Fruit fly (Drosophila melanogaster) whole organism: ENCODE results near the gene POLDIP2.

Experiments used
- CG8478 ChIP-seq: fragments of >200 bp; optimal IDR thresholded peaks from 2 replicates; lab custom pipeline; 2018; ENCODE audit warnings: inconsistent platforms
- Dll ChIP-seq: fragments of >200 bp; optimal IDR thresholded peaks from 2 replicates; lab custom pipeline; 2017
- pan ChIP-seq: fragments of >200 bp; optimal IDR thresholded peaks from 2 replicates; lab custom pipeline; 2017
- psq ChIP-seq: fragments of >200 bp; optimal IDR thresholded peaks from 2 replicates; lab custom pipeline; 2017
- usp ChIP-seq: fragments of >200 bp; optimal IDR thresholded peaks from 2 replicates; lab custom pipeline; 2017; ENCODE audit warnings: missing biosample characterization, missing genetic modification characterization, mixed read lengths

DNA sequence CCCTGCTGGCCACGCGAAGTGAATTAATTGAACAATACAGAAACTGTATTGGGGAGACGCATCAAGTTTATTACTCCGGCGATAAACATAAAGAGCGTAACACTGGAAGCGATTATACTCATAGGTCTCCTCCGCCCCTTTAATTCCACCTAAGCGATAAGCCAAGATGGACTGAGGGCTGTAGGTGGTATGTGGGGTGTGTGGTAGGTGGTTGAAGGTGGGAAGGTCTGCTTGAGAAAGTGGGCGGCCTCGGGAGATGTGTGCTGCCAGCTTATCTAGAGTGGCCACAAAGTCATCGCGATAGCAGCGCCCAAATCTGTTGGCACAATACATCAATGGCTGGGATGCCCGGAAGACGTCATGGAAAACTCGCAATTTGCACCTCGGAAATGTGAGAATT, 30.0 kb downstream of the POLDIP2 start:
- no peak for TF ChIP-seq CG8478 (lab: Kevin White, UChicago)
- TF ChIP-seq pan (lab: Kevin White, UChicago) = no peak
- no peak for TF ChIP-seq Dll (lab: Kevin White, UChicago)
- no peak for TF ChIP-seq usp (GFP tag; lab: Kevin White, UChicago)
- no peak for TF ChIP-seq psq (lab: Kevin White, UChicago)
